Fruit fly (Drosophila melanogaster): Measurements from ENCODE around the gene emei.

The emei gene

DNA sequence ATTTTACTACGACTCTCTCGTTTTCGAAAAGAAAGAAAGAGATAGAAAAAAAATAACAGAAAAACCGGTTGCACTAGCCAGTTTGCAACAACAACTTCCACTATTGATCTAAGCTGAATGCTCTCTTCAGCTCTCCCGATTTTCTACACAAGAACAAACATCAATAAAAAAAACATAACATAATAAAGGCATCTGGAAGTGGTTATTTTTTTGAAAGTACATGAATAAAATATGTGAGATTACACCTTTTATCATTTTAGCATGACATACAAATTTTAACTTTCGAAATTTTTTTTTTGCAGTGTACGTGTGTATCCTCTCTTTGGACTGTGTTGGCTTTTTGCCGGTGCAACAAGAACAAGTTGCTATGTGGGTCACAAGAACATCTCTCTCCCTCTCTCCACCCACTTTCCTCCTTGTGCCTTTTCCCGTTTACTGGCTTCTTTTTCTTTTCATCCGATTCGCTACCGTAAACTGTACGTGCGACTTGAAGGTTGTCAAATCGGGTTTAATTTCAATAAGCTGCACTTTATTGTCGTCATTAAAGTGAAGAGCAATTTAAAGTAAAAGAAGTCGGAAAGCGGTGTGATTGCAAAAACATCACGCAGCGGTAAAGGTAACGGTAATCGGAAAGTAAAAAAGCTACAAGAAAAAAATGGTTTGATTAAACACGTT is 24.8 kb upstream of the emei start (continued):
- TF ChIP-seq nerfin-1 (tag; optimal IDR thresholded peaks at IDR 0.05): peak; percentile 93
- TF ChIP-seq sima (GFP tag; optimal IDR thresholded peaks at IDR 0.05): peak; percentile 91
- peak; percentile 96 for TF ChIP-seq CG10366 (GFP tag; IDR thresholded peaks at IDR 0.05)
- TF ChIP-seq Med (GFP tag): peak; percentile 99
- TF ChIP-seq CG4617 (GFP tag; optimal IDR thresholded peaks at IDR 0.05; ENCODE audit: borderline replicate concordance): peak; percentile 93
- no peak for TF ChIP-seq mld (GFP tag; IDR thresholded peaks at IDR 0.05; ENCODE audit: partially characterized antibody)
- TF ChIP-seq Ets65A (GFP tag): peak; percentile 98
- TF ChIP-seq CG12744 (GFP tag; optimal IDR thresholded peaks at IDR 0.05): peak; percentile 96
- TF ChIP-seq emc (GFP tag; optimal IDR thresholded peaks at IDR 0.05): peak; percentile 82
- peak; percentile 82; the same call in 2 of the 3 replicates for TF ChIP-seq Dbx (GFP tag; IDR thresholded peaks at IDR 0.05)
- peak; percentile 80 for TF ChIP-seq CG10565 (GFP tag; optimal IDR thresholded peaks at IDR 0.05)
- peak; percentile 89 for TF ChIP-seq CG9876 (GFP tag; optimal IDR thresholded peaks at IDR 0.05)
- TF ChIP-seq HLH4C (GFP tag; IDR thresholded peaks at IDR 0.05; ENCODE audit: partially characterized antibody): no peak
- TF ChIP-seq CG12155 (GFP tag; optimal IDR thresholded peaks at IDR 0.05): peak; percentile 93
- no peak for TF ChIP-seq amos (GFP tag; IDR thresholded peaks at IDR 0.05; ENCODE audit: partially characterized antibody)
- TF ChIP-seq phol (tag; optimal IDR thresholded peaks at IDR 0.05): peak; percentile 95
- TF ChIP-seq grn (GFP tag; optimal IDR thresholded peaks at IDR 0.05): peak; percentile 78
- TF ChIP-seq GATAe (GFP tag; conservative IDR thresholded peaks at IDR 0.05): peak; percentile 62
- peak; percentile 93 for TF ChIP-seq E2f1 (GFP tag; IDR thresholded peaks at IDR 0.05)
- peak; percentile 89 for TF ChIP-seq CG43689 (GFP tag; IDR thresholded peaks at IDR 0.05)
- peak; percentile 97 for TF ChIP-seq Camta (GFP tag; optimal IDR thresholded peaks at IDR 0.05)
- peak; percentile 97 for TF ChIP-seq Ptx1 (GFP tag; IDR thresholded peaks at IDR 0.05)
- peak; percentile 96 for TF ChIP-seq CG6689 (GFP tag; IDR thresholded peaks at IDR 0.05)
- TF ChIP-seq CG2129 (GFP tag; IDR thresholded peaks at IDR 0.05; ENCODE audit: partially characterized antibody): no peak
- TF ChIP-seq kni (GFP tag; optimal IDR thresholded peaks at IDR 0.05): peak; percentile 41
- peak; percentile 94 for TF ChIP-seq CG4730 (GFP tag; IDR thresholded peaks at IDR 0.05)
- TF ChIP-seq NfI (GFP tag; optimal IDR thresholded peaks at IDR 0.05): peak; percentile 95
- TF ChIP-seq her (GFP tag; optimal IDR thresholded peaks at IDR 0.05): peak; percentile 90
- peak; percentile 93 to 97 for TF ChIP-seq Hr51 (GFP tag; optimal IDR thresholded peaks at IDR 0.05)
- no peak for TF ChIP-seq Scr (GFP tag; IDR thresholded peaks at IDR 0.05; ENCODE audit: partially characterized antibody)
- TF ChIP-seq Gug (GFP tag; IDR thresholded peaks at IDR 0.05): peak; percentile 87
- TF ChIP-seq Optix (GFP tag; IDR thresholded peaks at IDR 0.05): peak; percentile 86; the same call in 2 of the 3 replicates
- TF ChIP-seq run (tag; optimal IDR thresholded peaks at IDR 0.05): peak; percentile 92
- peak; percentile 89 for TF ChIP-seq CG10431 (GFP tag; optimal IDR thresholded peaks at IDR 0.05)
- TF ChIP-seq Antp (GFP tag; optimal IDR thresholded peaks at IDR 0.05): peak; percentile 92
- peak; percentile 96 for TF ChIP-seq ranshi (GFP tag; IDR thresholded peaks at IDR 0.05)
- peak; percentile 88 for TF ChIP-seq CG8359 (GFP tag; optimal IDR thresholded peaks at IDR 0.05; ENCODE audit: borderline replicate concordance)
- peak; percentile 91 for TF ChIP-seq peb (GFP tag; IDR thresholded peaks at IDR 0.05)

DNA sequence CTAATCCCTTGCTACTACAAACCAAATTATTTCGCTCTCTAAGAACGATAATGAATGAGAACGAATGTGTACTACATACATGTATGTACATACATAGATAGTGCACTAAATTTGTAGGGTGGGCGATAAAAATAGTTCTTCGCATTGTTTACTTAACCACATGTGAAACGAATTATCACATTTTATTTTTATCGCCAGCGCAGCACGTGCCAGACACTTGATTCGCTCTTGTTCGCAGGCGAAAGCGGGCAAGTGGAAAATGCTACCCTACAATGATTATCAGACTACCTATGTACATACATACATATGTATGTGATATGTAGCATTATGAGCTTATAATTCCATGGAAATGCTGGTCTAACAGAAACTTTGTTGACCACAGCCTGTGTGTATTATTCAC is 23.7 kb upstream of the emei start:
- TF ChIP-seq lbe (GFP tag; optimal IDR thresholded peaks at IDR 0.05) (no peak), Atf3 (GFP tag; optimal IDR thresholded peaks at IDR 0.05) (no peak), dimm (GFP tag; IDR thresholded peaks at IDR 0.05) (no peak), pho (GFP tag; optimal IDR thresholded peaks at IDR 0.05) (no peak), CG3726 (GFP tag; IDR thresholded peaks at IDR 0.05) (no peak), CG11398 (GFP tag; optimal IDR thresholded peaks at IDR 0.05) (no peak), Dip3 (GFP tag; optimal IDR thresholded peaks at IDR 0.05) (no peak), bigmax (GFP tag; optimal IDR thresholded peaks at IDR 0.05) (peak; percentile 63), CG8388 (GFP tag; optimal IDR thresholded peaks at IDR 0.05) (no peak), kni (GFP tag; optimal IDR thresholded peaks at IDR 0.05) (no peak), CG10565 (GFP tag; optimal IDR thresholded peaks at IDR 0.05) (no peak), slou (GFP tag; optimal IDR thresholded peaks at IDR 0.05) (no peak), zen (tag; optimal IDR thresholded peaks at IDR 0.05) (no peak), Fer1 (GFP tag; optimal IDR thresholded peaks at IDR 0.05) (peak; percentile 43), Hsf (GFP tag; optimal IDR thresholded peaks at IDR 0.05) (no peak), CG16813 (GFP tag; IDR thresholded peaks at IDR 0.05; ENCODE audit: partially characterized antibody) (no peak)
